Fruit fly (Drosophila melanogaster) whole organism, prepupa: ENCODE measurements around the gene CG5282.
A peak's percentile ranks its signal among the peaks of the same experiment; 100 is the strongest.

Experiments used
- Blimp-1 ChIP-seq: fragments of 200-800 bp; sonication (Bioruptor generic); optimal IDR thresholded peaks from 3 replicates; lab custom pipeline; 2017; ENCODE audit warnings: missing biosample characterization, missing genetic modification characterization, mild to moderate bottlenecking, moderate library complexity, missing genetic modification reagents
- CG10631 ChIP-seq: fragments of 200-800 bp; sonication (Bioruptor generic); optimal IDR thresholded peaks from 2 replicates; lab custom pipeline; 2016; ENCODE audit warnings: missing biosample characterization, missing genetic modification characterization
- CG11902 ChIP-seq: fragments of 200-800 bp; sonication (Bioruptor generic); optimal IDR thresholded peaks from 3 replicates; lab custom pipeline; 2016; ENCODE audit warnings: missing biosample characterization, missing genetic modification characterization
- CG15336 ChIP-seq: fragments of 200-800 bp; sonication (Bioruptor generic); IDR thresholded peaks from 2 replicates; pipeline ENCODE4 v1.3.6; 2022; ENCODE audit warnings: missing biosample characterization, missing genetic modification characterization
- CG16779 ChIP-seq: fragments of 200-800 bp; sonication (Bioruptor generic); optimal IDR thresholded peaks from 3 replicates; lab custom pipeline; 2017; ENCODE audit warnings: missing biosample characterization, mild to moderate bottlenecking, missing genetic modification characterization
- CG3032 ChIP-seq: fragments of 200-800 bp; optimal IDR thresholded peaks from 2 replicates; lab custom pipeline; 2019; ENCODE audit warnings: missing biosample characterization, mild to moderate bottlenecking, missing genetic modification characterization, moderate library complexity
- CG31627 ChIP-seq: fragments of 200-800 bp; sonication (Bioruptor generic); optimal IDR thresholded peaks from 3 replicates; lab custom pipeline; 2016; ENCODE audit warnings: missing biosample characterization, missing genetic modification characterization
- CG3919 ChIP-seq: fragments of 200-800 bp; sonication (Bioruptor generic); optimal IDR thresholded peaks from 3 replicates; lab custom pipeline; 2016; ENCODE audit warnings: missing biosample characterization, missing genetic modification characterization
- CG6276 ChIP-seq: fragments of 200-800 bp; sonication (Bioruptor generic); optimal IDR thresholded peaks from 2 replicates; lab custom pipeline; 2017; ENCODE audit warnings: missing biosample characterization, mild to moderate bottlenecking, missing genetic modification characterization
- CG6792 ChIP-seq: fragments of 200-800 bp; sonication (Bioruptor generic); optimal IDR thresholded peaks from 3 replicates; lab custom pipeline; 2016; ENCODE audit warnings: missing biosample characterization, missing genetic modification characterization
- CG8119 ChIP-seq: fragments of 200-800 bp; sonication (Bioruptor generic); IDR thresholded peaks from 3 replicates; pipeline ENCODE4 v1.3.6; 2022; ENCODE audit warnings: missing biosample characterization, missing genetic modification characterization
- CG8319 ChIP-seq: fragments of 200-800 bp; sonication (Bioruptor generic); optimal IDR thresholded peaks from 3 replicates; lab custom pipeline; 2016; ENCODE audit warnings: missing biosample characterization, missing genetic modification characterization
- CG8632 ChIP-seq: fragments of 200-800 bp; sonication (Bioruptor generic); optimal IDR thresholded peaks from 3 replicates; lab custom pipeline; 2016; ENCODE audit warnings: missing biosample characterization, missing genetic modification characterization
- CG9139 ChIP-seq: fragments of 200-800 bp; sonication (Bioruptor generic); optimal IDR thresholded peaks from 3 replicates; lab custom pipeline; 2017; ENCODE audit warnings: missing biosample characterization, mild to moderate bottlenecking, missing genetic modification characterization
- Eip78C ChIP-seq: fragments of 200-800 bp; sonication (Bioruptor generic); peaks from one replicate; lab custom pipeline; 2016; ENCODE audit warnings: missing biosample characterization, missing genetic modification characterization
- Eip93F ChIP-seq: fragments of 200-800 bp; sonication (Bioruptor generic); optimal IDR thresholded peaks from 2 replicates; lab custom pipeline; 2016; ENCODE audit warnings: missing biosample characterization, mild to moderate bottlenecking, missing genetic modification characterization
- Gug ChIP-seq: fragments of 200-800 bp; sonication (Bioruptor generic); IDR thresholded peaks from 2 replicates; pipeline ENCODE4 v1.3.6; 2022; ENCODE audit warnings: missing biosample characterization, missing genetic modification characterization
- Hr38 ChIP-seq: sonication (Bioruptor generic); optimal IDR thresholded peaks from 2 replicates; lab custom pipeline; 2016; ENCODE audit warnings: missing biosample characterization, missing genetic modification characterization
- Hr39 ChIP-seq: fragments of 200-800 bp; sonication (Bioruptor generic); optimal IDR thresholded peaks from 2 replicates; lab custom pipeline; 2016; ENCODE audit warnings: missing biosample characterization, missing genetic modification characterization
- Hr4 ChIP-seq: fragments of 200-800 bp; sonication (Bioruptor generic); optimal IDR thresholded peaks from 3 replicates; lab custom pipeline; 2016; ENCODE audit warnings: missing biosample characterization, missing genetic modification characterization
- Met ChIP-seq: fragments of 200-800 bp; sonication (Bioruptor generic); optimal IDR thresholded peaks from 3 replicates; lab custom pipeline; 2016; ENCODE audit warnings: missing biosample characterization, missing genetic modification characterization
- Smox ChIP-seq: fragments of 200-800 bp; sonication (Bioruptor generic); optimal IDR thresholded peaks from 3 replicates; lab custom pipeline; 2016; ENCODE audit warnings: missing biosample characterization, missing genetic modification characterization
- Sox14 ChIP-seq: fragments of 200-800 bp; sonication (Bioruptor generic); optimal IDR thresholded peaks from 3 replicates; lab custom pipeline; 2016; ENCODE audit warnings: missing biosample characterization, missing genetic modification characterization
- cyc ChIP-seq: fragments of 200-800 bp; sonication (Bioruptor generic); optimal IDR thresholded peaks from 3 replicates; lab custom pipeline; 2016; ENCODE audit warnings: missing biosample characterization, missing genetic modification characterization
- dac ChIP-seq: fragments of 200-800 bp; sonication (Bioruptor generic); optimal IDR thresholded peaks from 2 replicates; lab custom pipeline; 2017; ENCODE audit warnings: missing biosample characterization, mild to moderate bottlenecking, missing genetic modification characterization
- dsx ChIP-seq: fragments of 200-800 bp; optimal IDR thresholded peaks from 3 replicates; lab custom pipeline; 2019; ENCODE audit warnings: missing biosample characterization, mild to moderate bottlenecking, missing genetic modification characterization, moderate library complexity; ENCODE audit not compliant: poor library complexity, severe bottlenecking
- esn ChIP-seq: fragments of 200-800 bp; sonication (Bioruptor generic); optimal IDR thresholded peaks from 2 replicates; lab custom pipeline; 2016; ENCODE audit warnings: missing biosample characterization, mild to moderate bottlenecking, missing genetic modification characterization, moderate library complexity
- fd59A ChIP-seq: fragments of 200-800 bp; sonication (Bioruptor generic); optimal IDR thresholded peaks from 2 replicates; lab custom pipeline; 2017; ENCODE audit warnings: missing biosample characterization, mild to moderate bottlenecking, missing genetic modification characterization, missing genetic modification reagents
- fkh ChIP-seq: fragments of 200-800 bp; sonication (Bioruptor generic); optimal IDR thresholded peaks from 3 replicates; lab custom pipeline; 2017; ENCODE audit warnings: missing biosample characterization, mild to moderate bottlenecking, missing genetic modification characterization, moderate library complexity
- lz ChIP-seq: fragments of 200-800 bp; sonication (Bioruptor generic); optimal IDR thresholded peaks from 3 replicates; lab custom pipeline; 2016; ENCODE audit warnings: missing biosample characterization, missing genetic modification characterization
- ss ChIP-seq, 2 experiments: fragments of 200-800 bp; sonication (Bioruptor generic); optimal IDR thresholded peaks; 2 replicates in 1 of 2; 3 replicates in 1 of 2; lab custom pipeline; 2017 to 2018; ENCODE audit warnings: mild to moderate bottlenecking in 2 of 2, missing biosample characterization in 2 of 2, missing genetic modification characterization in 2 of 2, moderate library complexity in 1 of 2
- svp ChIP-seq: fragments of 200-800 bp; sonication (Bioruptor generic); peaks from one replicate; lab custom pipeline; 2016; ENCODE audit warnings: missing biosample characterization, missing genetic modification characterization
- topi ChIP-seq: fragments of 200-800 bp; sonication (Bioruptor generic); optimal IDR thresholded peaks from 3 replicates; lab custom pipeline; 2016; ENCODE audit warnings: missing biosample characterization, missing genetic modification characterization
- vri ChIP-seq: fragments of 200-800 bp; sonication (Bioruptor generic); optimal IDR thresholded peaks from 3 replicates; lab custom pipeline; 2016; ENCODE audit warnings: missing biosample characterization, mild to moderate bottlenecking, missing genetic modification characterization

The CG5282 gene

dm6 chr3L:20413304-20413703, 12.6 kb downstream of the CG5282 start, which contains the start of gene zye:
Gene zye, plus strand, starts transcription at chr3L:20413604.
- no peak for TF ChIP-seq Met

dm6 chr3L:20410780-20411179, 15.1 kb downstream of the CG5282 start:
- TF ChIP-seq svp (GFP tag; lab: Kevin White, UChicago) = peak; percentile 22
- no peak for TF ChIP-seq CG16779 (tag; lab: Kevin White, UChicago)
- peak; percentile 47 for TF ChIP-seq Eip78C (GFP tag; lab: Kevin White, UChicago)
- TF ChIP-seq vri (GFP tag; lab: Kevin White, UChicago) = peak; percentile 2
- TF ChIP-seq fd59A (GFP tag; lab: Kevin White, UChicago) = no peak
- no peak for TF ChIP-seq cyc (GFP tag; lab: Kevin White, UChicago)
- no peak for TF ChIP-seq CG3032 (tag; lab: Kevin White, UChicago)
- TF ChIP-seq CG10631 (GFP tag; lab: Kevin White, UChicago) = no peak
- no peak for TF ChIP-seq fkh
- TF ChIP-seq esn = no peak
- no peak for TF ChIP-seq Smox (GFP tag; lab: Kevin White, UChicago)
- TF ChIP-seq Blimp-1 (GFP tag; lab: Kevin White, UChicago) = no peak
- no peak for TF ChIP-seq Eip93F (GFP tag; lab: Kevin White, UChicago)

- TF ChIP-seq CG6792 (GFP tag; lab: Kevin White, UChicago) (no peak), Blimp-1 (GFP tag; lab: Kevin White, UChicago) (no peak), dac (GFP tag; lab: Kevin White, UChicago) (no peak), CG31627 (GFP tag; lab: Kevin White, UChicago) (no peak), topi (no peak), CG10631 (GFP tag; lab: Kevin White, UChicago) (no peak), CG6276 (GFP tag; lab: Kevin White, UChicago) (no peak), CG15336 (GFP tag; lab: Robert Waterston, UW) (no peak), CG11902 (no peak), esn (no peak), Hr38 (GFP tag; lab: Kevin White, UChicago) (no peak), CG8632 (GFP tag; lab: Kevin White, UChicago) (no peak)
These were observed 15.5 kb downstream of the CG5282 start, which contains the start of gene CG13248 for dm6 chr3L:20410345-20410744. Gene CG13248, minus strand, starts transcription at chr3L:20410566.

dm6 chr3L:20405971-20406948, 19.6 kb downstream of the CG5282 start:
- TF ChIP-seq CG9139 (GFP tag; lab: Kevin White, UChicago) = no peak
- peak; percentile 62 for TF ChIP-seq svp (GFP tag; lab: Kevin White, UChicago)
- TF ChIP-seq Met = peak; percentile 8
- TF ChIP-seq CG8319 (GFP tag; lab: Kevin White, UChicago) = no peak
- peak; percentile 55 for TF ChIP-seq Eip78C (GFP tag; lab: Kevin White, UChicago)
- no peak for TF ChIP-seq Hr39 (GFP tag; lab: Kevin White, UChicago)
- TF ChIP-seq Sox14 (GFP tag; lab: Kevin White, UChicago) = peak; percentile 34
- peak; percentile 97 for TF ChIP-seq fkh
- TF ChIP-seq Blimp-1 (GFP tag; lab: Kevin White, UChicago) = no peak

- no peak for TF ChIP-seq fd59A (GFP tag; lab: Kevin White, UChicago)
- TF ChIP-seq CG10631 (GFP tag; lab: Kevin White, UChicago) = no peak
- no peak for TF ChIP-seq Met
- TF ChIP-seq CG8632 (GFP tag; lab: Kevin White, UChicago) = no peak
- no peak for TF ChIP-seq ss (GFP tag; optimal IDR thresholded peaks at IDR 0.05; lab: Kevin White, UChicago)
- TF ChIP-seq CG6792 (GFP tag; lab: Kevin White, UChicago) = no peak
- TF ChIP-seq CG31627 (GFP tag; lab: Kevin White, UChicago) = no peak
- no peak for TF ChIP-seq CG8119 (GFP tag; lab: Robert Waterston, UW)
- TF ChIP-seq CG3919 (GFP tag; lab: Kevin White, UChicago) = no peak
- no peak for TF ChIP-seq CG6276 (GFP tag; lab: Kevin White, UChicago)
- TF ChIP-seq dsx (GFP tag; lab: Kevin White, UChicago) = no peak
- no peak for TF ChIP-seq lz (GFP tag; lab: Kevin White, UChicago)
- TF ChIP-seq Gug = no peak
- no peak for TF ChIP-seq Hr4
These were observed 20.5 kb downstream of the CG5282 start for dm6 chr3L:20405337-20405887.
